Worm (Caenorhabditis elegans) whole organism, late embryonic: Measurements from ENCODE around the gene M176.11.
"Not testable (repeated sequence)": the region's sequence is repeated elsewhere in the genome, so short reads cannot be mapped to it uniquely, and the experiment has no call there.

ENCODE experiments used
- F13H6.1 ChIP-seq: sonication (generic microtip); optimal IDR thresholded peaks from 2 replicates; lab custom pipeline; 2016; ENCODE audit warnings: missing genetic modification characterization, missing compliant biosample characterization
- K09A11.1 ChIP-seq: sonication (generic microtip); optimal IDR thresholded peaks from 2 replicates; lab custom pipeline; 2017; ENCODE audit warnings: antibody characterized with exemption, mild to moderate bottlenecking, missing genetic modification characterization, missing compliant biosample characterization; ENCODE audit not compliant: insufficient read depth
- ama-1 ChIP-seq: fragments of 150-350 bp; optimal IDR thresholded peaks from 2 replicates; lab custom pipeline; 2014
- ceh-30 ChIP-seq: fragments of 150-350 bp; optimal IDR thresholded peaks from 2 replicates; lab custom pipeline; 2014; ENCODE audit warnings: missing biosample characterization, missing genetic modification characterization
- ceh-31 ChIP-seq: sonication (generic microtip); optimal IDR thresholded peaks from 2 replicates; lab custom pipeline; 2016; ENCODE audit warnings: missing genetic modification characterization, missing compliant biosample characterization
- ceh-34 ChIP-seq: sonication (generic microtip); optimal IDR thresholded peaks from 2 replicates; lab custom pipeline; 2016; ENCODE audit warnings: mild to moderate bottlenecking, missing genetic modification characterization, missing compliant biosample characterization
- ceh-48 ChIP-seq: sonication (generic microtip); optimal IDR thresholded peaks from 2 replicates; lab custom pipeline; 2016; ENCODE audit warnings: missing genetic modification characterization, inconsistent platforms, missing compliant biosample characterization
- ceh-9 ChIP-seq: sonication (generic microtip); optimal IDR thresholded peaks from 2 replicates; lab custom pipeline; 2016; ENCODE audit warnings: mild to moderate bottlenecking, missing genetic modification characterization, inconsistent platforms, missing compliant biosample characterization
- che-1 ChIP-seq: sonication (generic microtip); optimal IDR thresholded peaks from 2 replicates; lab custom pipeline; 2016; ENCODE audit warnings: mild to moderate bottlenecking, missing genetic modification characterization, missing compliant biosample characterization
- dmd-4 ChIP-seq: sonication (generic microtip); optimal IDR thresholded peaks from 2 replicates; lab custom pipeline; 2016; ENCODE audit warnings: borderline replicate concordance, missing genetic modification characterization, missing compliant biosample characterization
- elt-2 ChIP-seq: sonication (generic microtip); optimal IDR thresholded peaks from 2 replicates; lab custom pipeline; 2016; ENCODE audit warnings: missing genetic modification reagents, missing genetic modification characterization, missing compliant biosample characterization
- elt-4 ChIP-seq: sonication (generic microtip); optimal IDR thresholded peaks from 2 replicates; lab custom pipeline; 2016; ENCODE audit warnings: missing genetic modification characterization, missing compliant biosample characterization
- fax-1 ChIP-seq: sonication (generic microtip); optimal IDR thresholded peaks from 2 replicates; lab custom pipeline; 2016; ENCODE audit warnings: missing genotype, missing genetic modification characterization, missing compliant biosample characterization
- fkh-6 ChIP-seq: sonication (generic microtip); optimal IDR thresholded peaks from 2 replicates; lab custom pipeline; 2016; ENCODE audit warnings: missing genetic modification characterization, missing compliant biosample characterization
- hlh-30 ChIP-seq: sonication (generic microtip); optimal IDR thresholded peaks from 2 replicates; lab custom pipeline; 2017; ENCODE audit warnings: antibody characterized with exemption, missing genetic modification characterization, missing compliant biosample characterization; ENCODE audit not compliant: insufficient read depth
- odd-2 ChIP-seq: sonication (generic microtip); optimal IDR thresholded peaks from 2 replicates; lab custom pipeline; 2017; ENCODE audit warnings: antibody characterized with exemption, mild to moderate bottlenecking, missing genetic modification characterization, missing compliant biosample characterization
- pat-9 ChIP-seq: fragments of 200-800 bp; sonication (Bioruptor generic); optimal IDR thresholded peaks from 2 replicates; lab custom pipeline; 2018; ENCODE audit warnings: mild to moderate bottlenecking, missing genetic modification characterization, moderate library complexity, missing compliant biosample characterization
- pax-1 ChIP-seq: fragments of 150-350 bp; optimal IDR thresholded peaks from 2 replicates; lab custom pipeline; 2014; ENCODE audit warnings: missing biosample characterization, missing genetic modification characterization
- pha-2 ChIP-seq: sonication (generic microtip); optimal IDR thresholded peaks from 2 replicates; lab custom pipeline; 2017; ENCODE audit warnings: mild to moderate bottlenecking, missing genetic modification characterization, missing compliant biosample characterization
- pqm-1 ChIP-seq: sonication (generic microtip); optimal IDR thresholded peaks from 2 replicates; lab custom pipeline; 2016; ENCODE audit warnings: missing genetic modification characterization, missing compliant biosample characterization
- ref-2 ChIP-seq: sonication (generic microtip); optimal IDR thresholded peaks from 2 replicates; lab custom pipeline; 2016; ENCODE audit warnings: missing genetic modification characterization, missing compliant biosample characterization
- rnt-1 ChIP-seq: sonication (generic microtip); optimal IDR thresholded peaks from 2 replicates; lab custom pipeline; 2016; ENCODE audit warnings: missing genetic modification characterization, missing compliant biosample characterization
- sox-2 ChIP-seq: fragments of 200-800 bp; sonication (Bioruptor generic); IDR thresholded peaks from 2 replicates; pipeline ENCODE4 v1.3.6; 2022; ENCODE audit warnings: missing genetic modification reagents, missing genetic modification characterization, missing compliant biosample characterization
- tbx-2 ChIP-seq: sonication (generic microtip); optimal IDR thresholded peaks from 2 replicates; lab custom pipeline; 2016; ENCODE audit warnings: missing genetic modification characterization, missing compliant biosample characterization
- unc-86 ChIP-seq: sonication (generic microtip); optimal IDR thresholded peaks from 2 replicates; lab custom pipeline; 2016; ENCODE audit warnings: missing genetic modification characterization, missing compliant biosample characterization
- zip-5 ChIP-seq: sonication (generic microtip); optimal IDR thresholded peaks from 2 replicates; lab custom pipeline; 2016; ENCODE audit warnings: missing genetic modification characterization, missing compliant biosample characterization
- ztf-16 ChIP-seq: sonication (generic microtip); optimal IDR thresholded peaks from 2 replicates; lab custom pipeline; 2017; ENCODE audit warnings: missing genetic modification characterization, missing compliant biosample characterization

Gene M176.11

DNA sequence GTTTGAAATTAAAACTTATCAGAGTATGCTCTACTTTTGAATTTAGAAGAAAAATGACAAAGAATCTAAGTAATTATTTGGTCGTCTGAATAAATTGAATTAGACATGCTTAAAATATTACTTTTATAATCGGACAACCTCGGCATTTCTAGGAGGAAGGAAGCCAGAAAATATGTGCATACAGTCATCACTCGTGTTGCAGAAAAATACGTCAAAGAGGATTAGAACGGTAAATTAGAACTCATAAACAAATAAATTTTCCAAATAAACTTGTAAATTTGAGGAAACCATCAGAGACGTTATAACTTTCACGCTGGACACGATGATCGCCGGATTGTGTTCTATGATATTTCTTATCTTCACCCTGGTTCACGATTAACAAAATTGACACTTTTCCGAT lies 32.2 kb downstream of the M176.11 start, which contains the start of gene chil-19:
TSS of gene chil-19 (minus strand) at position 101 of the 400 bp plus-strand sequence.
- no peak for TF ChIP-seq K09A11.1 (tag; lab: Kevin White, UChicago)

DNA sequence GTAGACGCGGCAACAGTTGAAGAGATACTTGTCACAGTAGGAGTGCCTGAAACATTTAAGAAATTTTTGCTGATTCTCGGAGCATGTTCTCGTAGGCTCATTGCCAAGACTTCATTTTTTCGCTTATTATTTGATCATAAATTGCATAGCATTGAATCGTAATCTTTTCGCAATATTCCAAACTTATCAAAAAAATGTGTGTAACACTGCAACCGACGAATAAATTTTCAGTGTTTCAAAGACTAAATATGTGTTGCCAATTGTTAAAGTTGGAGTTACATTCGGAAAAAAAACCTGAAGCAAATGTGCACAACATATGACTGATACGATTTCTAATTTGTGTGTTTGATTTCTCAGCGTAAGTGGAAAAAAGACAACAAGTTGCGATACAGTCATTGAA lies 37.4 kb downstream of the M176.11 start, which contains the start of gene R09D1.14:
TSS of gene R09D1.14 (minus strand) at position 101 of the 400 bp plus-strand sequence.
- TF ChIP-seq F13H6.1 (tag; lab: Kevin White, UChicago); odd-2; pax-1 (tag; lab: Kevin White, UChicago): not testable (repeated sequence)

DNA sequence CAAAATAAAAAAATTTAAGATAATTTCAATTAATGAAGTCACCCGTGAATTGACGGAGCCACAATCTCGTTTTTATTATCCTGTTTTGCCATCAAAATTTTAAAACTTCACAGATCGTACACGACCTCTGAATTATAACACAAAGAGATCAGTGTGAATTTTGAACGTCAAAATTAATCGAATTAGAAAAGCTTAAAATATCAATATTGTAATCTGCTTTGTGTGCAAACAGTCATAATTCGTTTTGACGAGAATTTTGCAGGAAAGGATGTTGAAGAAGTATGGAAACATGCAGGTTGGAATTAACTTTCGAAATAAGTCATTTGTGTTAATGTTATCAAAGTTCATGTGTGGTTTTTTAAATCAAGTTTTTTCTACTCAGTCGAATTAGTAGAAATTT lies 39.8 kb downstream of the M176.11 start, which contains the start of gene chil-21:
TSS of gene chil-21 (minus strand) at position 101 of the 400 bp plus-strand sequence.
- not testable (repeated sequence) for TF ChIP-seq ref-2, fkh-6, dmd-4 (tag; lab: Kevin White, UChicago)

DNA sequence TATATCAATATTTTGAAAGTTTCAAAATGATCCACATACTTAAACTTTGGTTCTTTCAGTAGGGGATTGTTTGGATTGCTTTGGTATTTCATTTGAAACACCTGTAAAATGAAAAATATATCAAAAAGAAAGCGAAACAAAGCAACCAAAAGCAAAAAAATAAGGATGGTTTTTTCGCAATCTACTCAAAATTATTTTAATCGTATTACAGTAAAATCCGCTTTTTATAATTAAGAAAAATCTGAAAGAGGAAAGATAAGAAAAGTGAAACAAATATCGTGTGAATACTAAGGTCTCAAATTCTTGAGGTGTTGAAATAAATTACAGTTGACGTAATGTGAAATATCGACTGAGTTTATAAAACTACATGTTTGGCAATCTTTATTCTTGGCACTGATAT lies 44.0 kb downstream of the M176.11 start, which contains the start of gene chil-22:
TSS of gene chil-22 (minus strand) at position 101 of the 400 bp plus-strand sequence.
- TF ChIP-seq tbx-2 (no peak), pqm-1 (tag; lab: Kevin White, UChicago) (no peak), ztf-16 (tag; lab: Kevin White, UChicago) (no peak), ceh-30 (tag; lab: Kevin White, UChicago) (no peak), elt-4 (no peak), pax-1 (tag; lab: Kevin White, UChicago) (no peak), hlh-30 (tag; lab: Kevin White, UChicago) (no peak), unc-86 (tag; lab: Kevin White, UChicago) (no peak), ceh-9 (no peak), ceh-34 (tag; lab: Kevin White, UChicago) (no peak), pat-9 (no peak), ref-2 (tag; lab: Kevin White, UChicago) (no peak), ama-1 (lab: Kevin White, UChicago) (no peak)

DNA sequence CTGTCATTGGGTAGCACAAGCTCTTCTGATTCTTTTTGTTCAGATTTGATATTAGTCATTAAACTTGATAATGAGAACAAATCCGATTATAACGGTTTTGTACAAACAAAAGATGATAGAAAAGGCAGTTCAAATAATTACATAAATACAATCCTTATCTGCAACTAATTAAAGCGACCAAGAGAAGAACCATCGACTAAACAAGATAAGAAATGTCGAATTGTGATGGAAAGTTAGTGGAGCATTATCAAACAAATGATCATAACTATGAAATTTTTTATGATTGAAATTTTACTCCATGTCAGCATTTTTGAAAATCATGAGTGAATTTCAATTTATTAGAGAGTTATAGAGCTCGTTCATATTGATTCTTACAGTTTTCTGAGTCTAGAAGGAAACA lies 46.3 kb downstream of the M176.11 start, which contains the start of gene chil-23:
TSS of gene chil-23 (minus strand) at position 198 of the 400 bp plus-strand sequence.
- TF ChIP-seq che-1 (tag; lab: Kevin White, UChicago) (no peak), pha-2 (tag; lab: Kevin White, UChicago) (no peak), zip-5 (tag; lab: Kevin White, UChicago) (no peak), elt-2 (tag; lab: Kevin White, UChicago) (peak; percentile 82), ceh-48 (no peak)

DNA sequence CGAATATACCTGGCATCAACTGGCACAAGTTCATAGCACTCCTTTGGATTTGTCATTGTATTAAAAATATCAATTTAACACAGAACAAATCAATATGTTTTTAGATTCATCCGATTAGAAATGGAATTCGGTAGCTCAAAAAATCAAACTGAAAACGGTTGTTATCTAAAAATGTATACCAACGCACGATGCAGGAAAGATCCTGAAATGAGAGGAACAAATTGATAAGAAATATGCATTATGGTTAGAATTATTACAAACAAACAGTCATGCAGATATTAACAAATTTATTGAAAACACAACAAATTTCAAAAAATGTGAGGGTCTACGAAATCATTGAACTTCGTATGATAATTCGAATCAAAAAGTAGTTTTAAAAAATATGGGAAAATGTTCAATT lies 48.0 kb downstream of the M176.11 start, which contains the start of gene T19H5.6:
TSS of gene T19H5.6 (minus strand) at position 195 of the 400 bp plus-strand sequence.
- TF ChIP-seq elt-2 (tag; lab: Kevin White, UChicago) (peak; percentile 4), sox-2 (GFP tag; lab: Robert Waterston, UW) (no peak), rnt-1 (no peak), fax-1 (no peak), ceh-31 (no peak), hlh-30 (tag; lab: Kevin White, UChicago) (no peak)
